3 fruit fly cellular contexts compared by ENCODE assay signal in the genomic region with DNA sequence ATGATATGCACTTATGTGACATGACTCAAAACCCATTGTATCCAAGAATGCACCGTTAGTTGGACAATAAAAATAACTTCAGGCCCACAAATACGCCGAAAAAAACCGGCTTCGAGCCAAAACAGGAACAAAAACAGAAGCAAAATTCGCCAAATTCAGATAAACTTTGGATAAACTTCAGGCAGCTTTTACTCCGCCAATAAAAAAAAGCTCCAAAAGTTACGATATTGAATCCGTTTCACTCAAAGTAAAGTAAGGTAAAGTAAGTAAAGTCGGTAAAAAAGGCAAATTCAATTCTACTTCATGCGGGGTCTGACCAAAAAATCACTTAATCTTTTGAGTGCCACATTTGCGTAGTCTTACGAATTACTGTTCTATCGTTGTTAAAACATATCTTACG.
TF ChIP-seq lines count a peak whose summit lies in the region.

No protein-coding gene starts in this region.

- no peak for TF ChIP-seq CTCF in whole organism, embryonic (GFP tag; optimal IDR thresholded peaks at IDR 0.05; lab: Kevin White, UChicago)

TF ChIP-seq in whole organism, adult, 20 proteins besides CTCF, POLR2A, EP300 and RAD21:
- TF ChIP-seq CG7101 (tag; optimal IDR thresholded peaks at IDR 0.05; lab: Kevin White, UChicago) (no peak), kay (GFP tag; lab: Kevin White, UChicago; ENCODE audit: borderline replicate concordance) (peak; percentile 40)

TF ChIP-seq in whole organism, embryonic, 481 proteins besides CTCF, POLR2A, EP300 and RAD21:
- TF ChIP-seq kni (GFP tag; optimal IDR thresholded peaks at IDR 0.05; lab: Kevin White, UChicago) (no peak), sd (tag; optimal IDR thresholded peaks at IDR 0.05; lab: Kevin White, UChicago) (peak; percentile 43), z (GFP tag; IDR thresholded peaks at IDR 0.05; lab: Robert Waterston, UW) (peak; percentile 92), NfI (GFP tag; optimal IDR thresholded peaks at IDR 0.05; lab: Kevin White, UChicago) (no peak), eve (GFP tag; optimal IDR thresholded peaks at IDR 0.05; lab: Kevin White, UChicago) (peak in 1 of 2 experiments; percentile 59), CG9437 (GFP tag; optimal IDR thresholded peaks at IDR 0.05; lab: Kevin White, UChicago) (peak; percentile 38), gsb-n (tag; optimal IDR thresholded peaks at IDR 0.05; lab: Kevin White, UChicago) (no peak), corto (GFP tag; optimal IDR thresholded peaks at IDR 0.05; lab: Kevin White, UChicago) (peak; percentile 8), chinmo (GFP tag; IDR thresholded peaks at IDR 0.05; lab: Robert Waterston, UW; ENCODE audit: partially characterized antibody) (peak; percentile 38; the same call in 1 of the 4 replicates)
TF ChIP-seq in whole organism, embryonic: peak in this region for 6.

TF ChIP-seq in whole organism, wandering third instar larva, 38 proteins besides CTCF, POLR2A, EP300 and RAD21:
- peak in 1 of 2 experiments; percentile 27 for TF ChIP-seq foxo (GFP tag; optimal IDR thresholded peaks at IDR 0.05; lab: Kevin White, UChicago)
- TF ChIP-seq sage (GFP tag; optimal IDR thresholded peaks at IDR 0.05; lab: Kevin White, UChicago) = peak; percentile 35
- TF ChIP-seq Sp1 (GFP tag; optimal IDR thresholded peaks at IDR 0.05; lab: Kevin White, UChicago) = no peak
- peak; percentile 0 for TF ChIP-seq brk (GFP tag; optimal IDR thresholded peaks at IDR 0.05; lab: Kevin White, UChicago)
- no peak for TF ChIP-seq Mio (GFP tag; optimal IDR thresholded peaks at IDR 0.05; lab: Kevin White, UChicago)
